Worm (Caenorhabditis elegans): ENCODE data around the gene C17H12.6.
"Not testable (repeated sequence)": the region's sequence is repeated elsewhere in the genome, so short reads cannot be mapped to it uniquely, and the experiment has no call there.

Gene C17H12.6

DNA sequence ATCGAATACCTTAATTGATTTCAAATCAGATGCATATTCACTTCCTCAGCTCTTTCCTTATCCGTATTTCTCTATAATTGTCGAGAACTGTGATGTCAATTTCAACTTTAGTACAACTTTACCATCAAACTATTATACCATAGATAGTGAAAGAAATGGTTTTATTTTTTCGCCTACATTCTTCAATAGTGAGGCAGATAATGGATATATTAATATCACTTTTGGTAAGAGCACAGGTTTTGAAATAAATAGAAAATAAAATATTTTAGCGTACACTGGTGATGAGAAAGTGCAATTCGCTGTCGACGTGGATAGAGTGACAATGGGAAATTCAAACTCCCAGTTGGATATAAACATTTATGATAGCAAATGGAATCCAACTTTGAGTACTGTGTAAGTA lies 9.9 kb upstream of the C17H12.6 start:
- TF ChIP-seq fkh-6 (tag; optimal IDR thresholded peaks at IDR 0.05) (no peak), hlh-6 (tag; optimal IDR thresholded peaks at IDR 0.05) (no peak), unc-3 (GFP tag; conservative IDR thresholded peaks at IDR 0.05) (no peak), unc-3 (tag; optimal IDR thresholded peaks at IDR 0.05) (no peak), pros-1 (tag; optimal IDR thresholded peaks at IDR 0.05) (no peak), ref-2 (tag; optimal IDR thresholded peaks at IDR 0.05) (no peak), Y22D7AL.16 (tag; optimal IDR thresholded peaks at IDR 0.05) (no peak), syd-9 (tag; optimal IDR thresholded peaks at IDR 0.05) (no peak), lim-6 (tag; optimal IDR thresholded peaks at IDR 0.05) (no peak), K09A11.1 (tag; optimal IDR thresholded peaks at IDR 0.05; ENCODE audit: insufficient read depth) (no peak), madf-2 (tag; optimal IDR thresholded peaks at IDR 0.05) (no peak), sox-2 (GFP tag; IDR thresholded peaks at IDR 0.05) (no peak), ceh-22 (tag; optimal IDR thresholded peaks at IDR 0.05) (no peak), C08G9.2 (tag; optimal IDR thresholded peaks at IDR 0.05) (no peak), ceh-6 (GFP tag; optimal IDR thresholded peaks at IDR 0.05) (no peak), pat-9 (tag; optimal IDR thresholded peaks at IDR 0.05) (no peak), ceh-18 (tag; optimal IDR thresholded peaks at IDR 0.05) (no peak), fax-1 (tag; optimal IDR thresholded peaks at IDR 0.05) (no peak), dve-1 (tag; optimal IDR thresholded peaks at IDR 0.05) (no peak), ets-4 (tag; optimal IDR thresholded peaks at IDR 0.05) (no peak)

DNA sequence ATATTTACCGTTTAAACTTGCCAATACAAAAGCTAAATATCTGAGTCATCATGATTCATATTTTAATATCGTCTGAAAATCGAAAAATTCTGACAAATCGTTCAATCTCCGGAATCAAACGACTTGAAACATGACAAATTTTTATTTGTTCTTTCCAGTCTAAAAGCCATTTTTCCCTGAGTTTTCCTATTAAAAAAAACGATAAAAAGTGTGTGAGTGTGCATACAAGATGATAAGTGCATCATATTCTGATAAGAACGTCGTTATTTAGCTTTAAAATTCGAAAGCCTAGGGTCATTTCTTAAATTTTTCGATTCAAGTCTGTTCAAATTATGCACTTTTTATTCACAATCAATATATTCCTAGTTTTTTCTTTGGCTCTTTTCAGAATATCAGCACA lies 7.6 kb upstream of the C17H12.6 start, which contains the start of gene H20E11.1:
H20E11.1 (plus strand) TSS at position 244 of the 400 bp plus-strand sequence.
- TF ChIP-seq F13H6.1 (tag; optimal IDR thresholded peaks at IDR 0.05) = no peak
- TF ChIP-seq nhr-11 (tag; optimal IDR thresholded peaks at IDR 0.05) = no peak
- TF ChIP-seq pha-4 (tag; optimal IDR thresholded peaks at IDR 0.05) = no peak
- TF ChIP-seq hlh-15 (tag; optimal IDR thresholded peaks at IDR 0.05) = no peak
- no peak for TF ChIP-seq pax-1 (tag; optimal IDR thresholded peaks at IDR 0.05)
- no peak for TF ChIP-seq ceh-9 (tag; optimal IDR thresholded peaks at IDR 0.05)
- TF ChIP-seq ztf-16 (tag; optimal IDR thresholded peaks at IDR 0.05) = no peak
- no peak for TF ChIP-seq che-1 (tag; optimal IDR thresholded peaks at IDR 0.05)
- no peak for TF ChIP-seq K02D7.2 (tag; optimal IDR thresholded peaks at IDR 0.05)
- no peak for TF ChIP-seq ceh-2 (tag; optimal IDR thresholded peaks at IDR 0.05)
- TF ChIP-seq T23F11.4 (GFP tag; optimal IDR thresholded peaks at IDR 0.05) = no peak
- TF ChIP-seq C38D4.7 (GFP tag; optimal IDR thresholded peaks at IDR 0.05) = no peak
- TF ChIP-seq hlh-8 (tag; optimal IDR thresholded peaks at IDR 0.05) = no peak
- TF ChIP-seq sox-4 (tag; optimal IDR thresholded peaks at IDR 0.05) = no peak
- no peak for TF ChIP-seq madf-2 (tag; optimal IDR thresholded peaks at IDR 0.05)
- no peak for TF ChIP-seq ceh-14 (tag; optimal IDR thresholded peaks at IDR 0.05)
- TF ChIP-seq ref-2 (tag; optimal IDR thresholded peaks at IDR 0.05) = no peak
- TF ChIP-seq Y22D7AL.16 (tag; optimal IDR thresholded peaks at IDR 0.05) = no peak

DNA sequence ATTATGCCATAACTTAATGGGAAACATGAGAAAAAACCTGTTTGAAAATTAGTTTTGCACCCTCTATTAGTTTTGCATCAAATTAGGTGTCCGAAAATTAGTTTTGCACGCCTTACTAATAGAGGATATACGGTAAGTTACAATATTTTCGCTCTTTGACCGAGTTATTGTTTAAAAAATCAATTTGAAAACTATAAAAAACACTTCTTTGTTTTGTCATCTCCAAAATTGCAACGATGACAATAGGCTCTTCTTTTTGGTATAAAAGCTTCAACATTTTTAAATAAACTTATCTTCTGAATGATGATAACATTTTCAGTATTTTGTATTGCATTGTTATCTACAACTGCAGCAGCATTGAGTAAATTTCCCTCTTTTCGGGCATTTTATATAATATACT lies 5.2 kb upstream of the C17H12.6 start, which contains the start of gene H20E11.2:
H20E11.2 (plus strand) TSS at position 301 of the 400 bp plus-strand sequence.
- not testable (repeated sequence) for TF ChIP-seq pat-9 (tag; optimal IDR thresholded peaks at IDR 0.05); syd-9 (tag; optimal IDR thresholded peaks at IDR 0.05); dmd-4 (tag; optimal IDR thresholded peaks at IDR 0.05; ENCODE audit: borderline replicate concordance)

DNA sequence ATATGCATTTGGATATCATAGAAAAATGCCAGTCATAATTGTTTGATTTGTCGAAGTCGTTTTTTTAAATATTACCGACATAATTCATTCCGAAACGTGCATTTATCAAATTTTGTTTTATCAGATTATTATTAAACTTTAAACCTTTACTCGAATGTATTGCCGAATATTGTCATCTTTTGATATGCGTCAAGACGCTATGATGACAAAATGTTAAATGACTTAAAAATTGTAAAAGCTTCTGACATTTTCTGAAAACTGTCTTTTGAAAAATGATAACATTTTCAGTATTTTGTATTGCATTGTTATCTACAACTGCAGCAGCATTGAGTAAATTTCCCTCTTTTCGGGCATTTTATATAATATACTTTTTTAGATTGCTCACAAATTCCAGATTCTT lies 2.3 kb upstream of the C17H12.6 start, which contains the start of gene H20E11.3:
H20E11.3 (plus strand) TSS at position 195 of the 400 bp plus-strand sequence.
- TF ChIP-seq ceh-6 (GFP tag; optimal IDR thresholded peaks at IDR 0.05) = no peak
- no peak for TF ChIP-seq ahr-1 (tag; optimal IDR thresholded peaks at IDR 0.05)
- no peak for TF ChIP-seq nhr-232 (tag; optimal IDR thresholded peaks at IDR 0.05)
- TF ChIP-seq ztf-16 (tag; optimal IDR thresholded peaks at IDR 0.05) = no peak
- TF ChIP-seq hlh-13 (GFP tag; optimal IDR thresholded peaks at IDR 0.05) = no peak
- TF ChIP-seq elt-4 (tag; optimal IDR thresholded peaks at IDR 0.05) = no peak
- no peak for TF ChIP-seq gmeb-2 (tag; optimal IDR thresholded peaks at IDR 0.05)
- TF ChIP-seq pag-3 (tag; optimal IDR thresholded peaks at IDR 0.05; ENCODE audit: borderline replicate concordance) = no peak
- TF ChIP-seq npax-4 (tag; optimal IDR thresholded peaks at IDR 0.05) = no peak
- no peak for TF ChIP-seq hlh-15 (tag; optimal IDR thresholded peaks at IDR 0.05)
- no peak for TF ChIP-seq ceh-45 (GFP tag; IDR thresholded peaks at IDR 0.05)
- no peak for TF ChIP-seq ceh-9 (tag; optimal IDR thresholded peaks at IDR 0.05)
- TF ChIP-seq dmd-4 (tag; optimal IDR thresholded peaks at IDR 0.05; ENCODE audit: borderline replicate concordance) = no peak
- TF ChIP-seq T23F11.4 (GFP tag; optimal IDR thresholded peaks at IDR 0.05) = no peak
- no peak for TF ChIP-seq zip-5 (tag; optimal IDR thresholded peaks at IDR 0.05)
